Fruit fly (Drosophila melanogaster) Kc167 (cell line): ENCODE results near the gene CG7800.

ENCODE experiments used
- Sin3A ChIP-seq: fragments of >200 bp; optimal IDR thresholded peaks from 2 replicates; lab custom pipeline; 2018; ENCODE audit warnings: missing external identifiers
- h ChIP-seq: fragments of >200 bp; optimal IDR thresholded peaks from 3 replicates; lab custom pipeline; 2018; ENCODE audit warnings: missing external identifiers
- psq ChIP-seq: fragments of >200 bp; optimal IDR thresholded peaks from 2 replicates; lab custom pipeline; 2017; ENCODE audit warnings: missing external identifiers
- ttk ChIP-seq: sonication (Bioruptor generic); optimal IDR thresholded peaks from 2 replicates; lab custom pipeline; 2017; ENCODE audit warnings: missing external identifiers

DNA sequence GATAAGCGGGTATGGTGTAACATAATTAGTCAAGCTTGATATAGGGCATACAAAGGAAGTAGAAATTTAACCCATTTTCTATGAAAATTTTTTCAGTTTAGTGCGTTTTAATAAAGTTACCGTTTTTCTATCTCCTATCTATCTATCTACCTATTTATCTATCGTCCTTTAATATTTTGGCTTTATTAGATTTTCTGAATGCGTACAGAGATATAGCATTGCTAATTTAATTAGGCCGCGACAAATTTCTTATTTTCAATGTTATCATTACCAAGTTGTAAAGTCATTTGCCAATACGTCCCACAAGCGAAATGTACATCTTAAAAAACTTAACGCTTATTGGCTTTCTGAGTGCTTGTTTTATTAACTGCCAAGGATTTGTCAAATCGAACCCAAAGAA, 30.4 kb downstream of the CG7800 start, which contains the start of gene CG15864:
- TF ChIP-seq psq (lab: Kevin White, UChicago) (no peak), ttk (lab: Kevin White, UChicago) (no peak), h (lab: Kevin White, UChicago) (no peak), Sin3A (no peak)
